Fruit fly (Drosophila melanogaster): Measurements from ENCODE around the gene amrt.
A peak's percentile ranks its signal among the peaks of the same experiment; 100 is the strongest.

The amrt gene

DNA sequence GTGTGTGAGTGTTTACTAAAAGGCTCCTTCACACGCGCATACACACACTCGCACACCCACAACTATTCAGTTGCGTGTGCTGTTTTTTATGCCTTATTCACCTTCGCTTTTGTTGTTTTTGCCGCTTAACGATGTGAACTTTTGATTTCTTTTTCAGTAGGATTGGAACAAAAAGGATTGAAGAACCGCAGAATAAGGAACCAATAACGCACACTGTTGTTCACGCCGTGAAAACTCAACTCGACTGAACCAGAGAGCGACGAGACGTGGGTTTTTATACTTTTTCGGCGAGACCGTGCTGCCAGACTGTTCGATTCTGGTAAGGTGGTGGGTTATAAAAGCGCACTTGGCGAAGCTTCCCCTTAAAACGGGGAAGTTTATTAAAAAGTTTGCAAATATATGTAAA lies 27.1 kb upstream of the amrt start, which contains the start of gene Pdcd4 (continued):
- TF ChIP-seq net (GFP tag; optimal IDR thresholded peaks at IDR 0.05) (peak; percentile 18), fkh (GFP tag; optimal IDR thresholded peaks at IDR 0.05) (peak; percentile 15), Smox (GFP tag; optimal IDR thresholded peaks at IDR 0.05) (no peak), Met (GFP tag; optimal IDR thresholded peaks at IDR 0.05) (no peak), CG4318 (GFP tag; optimal IDR thresholded peaks at IDR 0.05) (no peak), vri (GFP tag; optimal IDR thresholded peaks at IDR 0.05) (peak; percentile 2), CG6792 (GFP tag; optimal IDR thresholded peaks at IDR 0.05) (no peak), ss (GFP tag; optimal IDR thresholded peaks at IDR 0.05) (peak; percentile 85), CG9139 (GFP tag; optimal IDR thresholded peaks at IDR 0.05) (peak; percentile 69), Eip93F (GFP tag; optimal IDR thresholded peaks at IDR 0.05) (no peak), achi (GFP tag; optimal IDR thresholded peaks at IDR 0.05) (no peak), dsx (GFP tag; optimal IDR thresholded peaks at IDR 0.05; ENCODE audit: poor library complexity, severe bottlenecking) (peak; percentile 76), OdsH (GFP tag; optimal IDR thresholded peaks at IDR 0.05) (no peak), Blimp-1 (GFP tag; optimal IDR thresholded peaks at IDR 0.05) (peak; percentile 66), Sox14 (GFP tag; optimal IDR thresholded peaks at IDR 0.05) (peak; percentile 50), svp (GFP tag) (no peak), CG11762 (GFP tag; optimal IDR thresholded peaks at IDR 0.05; ENCODE audit: insufficient read depth) (no peak), Ets96B (tag; optimal IDR thresholded peaks at IDR 0.05) (peak; percentile 71), Hr4 (GFP tag; optimal IDR thresholded peaks at IDR 0.05) (no peak), eg (GFP tag; IDR thresholded peaks at IDR 0.05) (peak; percentile 75), CG34406 (GFP tag; optimal IDR thresholded peaks at IDR 0.05) (peak; percentile 7), CG15336 (GFP tag; IDR thresholded peaks at IDR 0.05) (peak; percentile 36; the same call in 1 of the 2 replicates), pdm3 (GFP tag; optimal IDR thresholded peaks at IDR 0.05) (peak; percentile 52), Ets21C (GFP tag; optimal IDR thresholded peaks at IDR 0.05) (no peak), CG7368 (GFP tag; optimal IDR thresholded peaks at IDR 0.05) (peak; percentile 31), CG31627 (GFP tag; optimal IDR thresholded peaks at IDR 0.05) (no peak), CG11294 (GFP tag; IDR thresholded peaks at IDR 0.05) (no peak), CG3919 (GFP tag; optimal IDR thresholded peaks at IDR 0.05) (no peak)

dm6 chrX:13756776-13757312 lies 25.4 kb upstream of the amrt start, which contains the start of the genes CG32625 and Rtc1:
Gene CG32625, minus strand, starts transcription at chrX:13756826.
Gene Rtc1, plus strand, starts transcription at chrX:13757179.
- TF ChIP-seq Ets96B (tag; optimal IDR thresholded peaks at IDR 0.05) (peak; percentile 13), cyc (GFP tag; optimal IDR thresholded peaks at IDR 0.05) (peak; percentile 8), CG8632 (GFP tag; optimal IDR thresholded peaks at IDR 0.05) (no peak), Hr4 (GFP tag; optimal IDR thresholded peaks at IDR 0.05) (no peak), Ets21C (GFP tag; optimal IDR thresholded peaks at IDR 0.05) (no peak), CG10631 (GFP tag; optimal IDR thresholded peaks at IDR 0.05) (peak; percentile 35), esn (GFP tag; optimal IDR thresholded peaks at IDR 0.05) (peak; percentile 27), CG8319 (GFP tag; optimal IDR thresholded peaks at IDR 0.05) (no peak), net (GFP tag; optimal IDR thresholded peaks at IDR 0.05) (no peak), CG6792 (GFP tag; optimal IDR thresholded peaks at IDR 0.05) (peak; percentile 1), vri (GFP tag; optimal IDR thresholded peaks at IDR 0.05) (no peak), CG6854 (GFP tag; optimal IDR thresholded peaks at IDR 0.05) (no peak), dac (GFP tag; optimal IDR thresholded peaks at IDR 0.05) (no peak), CG10669 (GFP tag; optimal IDR thresholded peaks at IDR 0.05) (peak; percentile 8), CG3032 (tag; optimal IDR thresholded peaks at IDR 0.05) (peak; percentile 22), CG6163 (GFP tag; IDR thresholded peaks at IDR 0.05) (no peak), CG15336 (GFP tag; IDR thresholded peaks at IDR 0.05) (peak; percentile 37; the same call in 1 of the 2 replicates), acj6 (GFP tag; optimal IDR thresholded peaks at IDR 0.05) (peak; percentile 38), CG32006 (GFP tag; optimal IDR thresholded peaks at IDR 0.05) (peak; percentile 1), Eip93F (GFP tag; optimal IDR thresholded peaks at IDR 0.05) (no peak), CG3919 (GFP tag; optimal IDR thresholded peaks at IDR 0.05) (peak; percentile 17), svp (GFP tag) (peak; percentile 55), CG9139 (GFP tag; optimal IDR thresholded peaks at IDR 0.05) (no peak), Sox15 (GFP tag; optimal IDR thresholded peaks at IDR 0.05) (no peak), fd85E (GFP tag; optimal IDR thresholded peaks at IDR 0.05) (no peak), Hr38 (GFP tag; optimal IDR thresholded peaks at IDR 0.05) (no peak), Sox102F (GFP tag; optimal IDR thresholded peaks at IDR 0.05) (no peak), pdm3 (GFP tag; optimal IDR thresholded peaks at IDR 0.05) (peak; percentile 28), Eip78C (GFP tag) (peak; percentile 75), Sox14 (GFP tag; optimal IDR thresholded peaks at IDR 0.05) (no peak), lz (GFP tag; optimal IDR thresholded peaks at IDR 0.05) (peak; percentile 18), Smox (GFP tag; optimal IDR thresholded peaks at IDR 0.05) (peak; percentile 44), CG11762 (GFP tag; optimal IDR thresholded peaks at IDR 0.05; ENCODE audit: insufficient read depth) (no peak), CG6808 (GFP tag; optimal IDR thresholded peaks at IDR 0.05) (no peak), Blimp-1 (GFP tag; optimal IDR thresholded peaks at IDR 0.05) (no peak), dsx (GFP tag; optimal IDR thresholded peaks at IDR 0.05; ENCODE audit: poor library complexity, severe bottlenecking) (no peak), fd59A (GFP tag; optimal IDR thresholded peaks at IDR 0.05) (no peak)

All from whole organism, prepupa.